Worm (Caenorhabditis elegans) whole organism, L1 larva: Measurements from ENCODE around the gene ogr-2.

ENCODE experiments used
- fkh-10 ChIP-seq: sonication (generic microtip); optimal IDR thresholded peaks from 2 replicates; lab custom pipeline; 2017; ENCODE audit warnings: missing biosample characterization, missing genetic modification reagents, missing genetic modification characterization
- jun-1 ChIP-seq: fragments of 150-350 bp; optimal IDR thresholded peaks from 2 replicates; lab custom pipeline; 2014; ENCODE audit warnings: missing biosample characterization, missing genetic modification reagents, missing genetic modification characterization
- lin-39 ChIP-seq: fragments of 150-350 bp; optimal IDR thresholded peaks from 2 replicates; lab custom pipeline; 2014; ENCODE audit warnings: missing biosample characterization, missing genetic modification reagents, missing genetic modification characterization
- nhr-47 ChIP-seq: sonication (generic microtip); optimal IDR thresholded peaks from 2 replicates; lab custom pipeline; 2016; ENCODE audit warnings: mild to moderate bottlenecking, missing genetic modification characterization, moderate library complexity, missing compliant biosample characterization
- pag-3 ChIP-seq: sonication (generic microtip); optimal IDR thresholded peaks from 2 replicates; lab custom pipeline; 2017; ENCODE audit warnings: missing genetic modification characterization, mild to moderate bottlenecking, missing compliant biosample characterization, antibody characterized with exemption, borderline replicate concordance; ENCODE audit not compliant: insufficient read depth
- zag-1 ChIP-seq: fragments of 150-350 bp; optimal IDR thresholded peaks from 2 replicates; lab custom pipeline; 2014; ENCODE audit warnings: missing biosample characterization, missing genetic modification characterization
- zip-4 ChIP-seq: fragments of 200-800 bp; sonication (Bioruptor generic); optimal IDR thresholded peaks from 2 replicates; lab custom pipeline; 2018; ENCODE audit warnings: mild to moderate bottlenecking, missing genetic modification characterization, moderate library complexity, missing compliant biosample characterization
- ztf-4 ChIP-seq: fragments of 150-350 bp; optimal IDR thresholded peaks from 2 replicates; lab custom pipeline; 2014; ENCODE audit warnings: missing biosample characterization, missing genetic modification characterization

- no peak for TF ChIP-seq fkh-10
- TF ChIP-seq lin-39 (tag; lab: Kevin White, UChicago): no peak
- no peak for TF ChIP-seq nhr-47 (tag; lab: Kevin White, UChicago)
- TF ChIP-seq zip-4 (GFP tag; lab: Kevin White, UChicago): no peak
- no peak for TF ChIP-seq pag-3 (tag; lab: Kevin White, UChicago)
- no peak for TF ChIP-seq zag-1 (tag; lab: Kevin White, UChicago)
- no peak for TF ChIP-seq jun-1 (tag; lab: Kevin White, UChicago)
- no peak for TF ChIP-seq ztf-4
Measured at ce11 chrII:10048568-10048967, 7.6 kb downstream of the ogr-2 start, which contains the start of gene flp-4.
